Worm (Caenorhabditis elegans) whole organism, L2 larva: Measurements from ENCODE around the gene F44G4.3.

Experiments used
- C34F6.9 ChIP-seq: fragments of 150-350 bp; optimal IDR thresholded peaks from 2 replicates; lab custom pipeline; 2014; ENCODE audit warnings: missing biosample characterization, missing genetic modification characterization
- F13H6.1 ChIP-seq: sonication (generic microtip); optimal IDR thresholded peaks from 2 replicates; lab custom pipeline; 2016; ENCODE audit warnings: missing genetic modification characterization, missing compliant biosample characterization
- R02D3.7 ChIP-seq: fragments of 150-350 bp; optimal IDR thresholded peaks from 2 replicates; lab custom pipeline; 2014; ENCODE audit warnings: missing biosample characterization, missing genetic modification characterization
- ZK546.5 ChIP-seq: sonication (generic microtip); optimal IDR thresholded peaks from 2 replicates; lab custom pipeline; 2017; ENCODE audit warnings: missing biosample characterization, missing genetic modification characterization
- alr-1 ChIP-seq: fragments of 150-350 bp; optimal IDR thresholded peaks from 2 replicates; lab custom pipeline; 2014; ENCODE audit warnings: missing biosample characterization, missing genetic modification characterization
- ama-1 ChIP-seq: fragments of 150-350 bp; optimal IDR thresholded peaks from 2 replicates; lab custom pipeline; 2018; ENCODE audit warnings: inconsistent platforms
- ceh-16 ChIP-seq: fragments of 150-350 bp; optimal IDR thresholded peaks from 2 replicates; lab custom pipeline; 2014; ENCODE audit warnings: missing biosample characterization, missing genetic modification characterization
- crh-2 ChIP-seq: sonication (generic microtip); optimal IDR thresholded peaks from 2 replicates; lab custom pipeline; 2017; ENCODE audit warnings: missing biosample characterization, missing genetic modification characterization
- dmd-4 ChIP-seq: sonication (generic microtip); optimal IDR thresholded peaks from 2 replicates; lab custom pipeline; 2017; ENCODE audit warnings: missing biosample characterization, missing genetic modification characterization
- egl-27 ChIP-seq: sonication (generic microtip); optimal IDR thresholded peaks from 3 replicates; lab custom pipeline; 2017; ENCODE audit warnings: missing biosample characterization, missing genetic modification reagents, missing genetic modification characterization
- elt-1 ChIP-seq: fragments of 150-350 bp; optimal IDR thresholded peaks from 2 replicates; lab custom pipeline; 2014; ENCODE audit warnings: missing biosample characterization, missing genetic modification characterization
- elt-3 ChIP-seq: sonication (generic microtip); optimal IDR thresholded peaks from 2 replicates; lab custom pipeline; 2017; ENCODE audit warnings: missing biosample characterization, missing genetic modification characterization
- fos-1 ChIP-seq: fragments of 150-350 bp; optimal IDR thresholded peaks from 2 replicates; lab custom pipeline; 2014; ENCODE audit warnings: missing biosample characterization, missing genetic modification characterization
- lin-13 ChIP-seq: fragments of 150-350 bp; optimal IDR thresholded peaks from 2 replicates; lab custom pipeline; 2014; ENCODE audit warnings: missing biosample characterization, missing genetic modification reagents, missing genetic modification characterization
- lin-39 ChIP-seq: fragments of 150-350 bp; optimal IDR thresholded peaks from 2 replicates; lab custom pipeline; 2014; ENCODE audit warnings: missing biosample characterization, missing genetic modification reagents, missing genetic modification characterization
- lsy-2 ChIP-seq, 2 experiments: fragments of 150-350 bp in 1 of 2; sonication (generic microtip) in 1 of 2; optimal IDR thresholded peaks; 2 replicates each; lab custom pipeline; 2014 to 2017; ENCODE audit warnings: missing biosample characterization in 2 of 2, missing genetic modification characterization in 2 of 2
- mdl-1 ChIP-seq, 2 experiments: fragments of 150-350 bp in 1 of 2; sonication (generic microtip) in 1 of 2; optimal IDR thresholded peaks; 2 replicates each; lab custom pipeline; 2017; ENCODE audit warnings: missing biosample characterization in 2 of 2, missing genetic modification characterization in 2 of 2
- nhr-11 ChIP-seq: fragments of 150-350 bp; optimal IDR thresholded peaks from 2 replicates; lab custom pipeline; 2014; ENCODE audit warnings: missing biosample characterization, missing genetic modification characterization
- nhr-12 ChIP-seq: fragments of 150-350 bp; optimal IDR thresholded peaks from 2 replicates; lab custom pipeline; 2014; ENCODE audit warnings: missing biosample characterization, missing genetic modification characterization
- nhr-129 ChIP-seq: fragments of 150-350 bp; optimal IDR thresholded peaks from 2 replicates; lab custom pipeline; 2014; ENCODE audit warnings: missing biosample characterization, missing genetic modification characterization
- nhr-21 ChIP-seq: fragments of 150-350 bp; optimal IDR thresholded peaks from 2 replicates; lab custom pipeline; 2014; ENCODE audit warnings: missing biosample characterization, missing genetic modification characterization
- nhr-237 ChIP-seq: fragments of 150-350 bp; optimal IDR thresholded peaks from 2 replicates; lab custom pipeline; 2014; ENCODE audit warnings: missing biosample characterization, missing genetic modification characterization
- nhr-25 ChIP-seq: fragments of 150-350 bp; sonication (generic microtip); optimal IDR thresholded peaks from 3 replicates; lab custom pipeline; 2014; ENCODE audit warnings: missing biosample characterization, missing genetic modification characterization
- nhr-77 ChIP-seq: fragments of 150-350 bp; optimal IDR thresholded peaks from 2 replicates; lab custom pipeline; 2014; ENCODE audit warnings: missing biosample characterization, missing genetic modification characterization
- peb-1 ChIP-seq: fragments of 150-350 bp; optimal IDR thresholded peaks from 2 replicates; lab custom pipeline; 2014; ENCODE audit warnings: missing biosample characterization, missing genetic modification characterization
- sma-3 ChIP-seq: sonication (generic microtip); optimal IDR thresholded peaks from 2 replicates; lab custom pipeline; 2016; ENCODE audit warnings: missing genetic modification reagents, missing genetic modification characterization, missing compliant biosample characterization
- sma-9 ChIP-seq, 2 experiments: fragments of 150-350 bp in 1 of 2; sonication (generic microtip) in 1 of 2; optimal IDR thresholded peaks; 2 replicates each; lab custom pipeline; 2014 to 2016; ENCODE audit warnings: missing genetic modification characterization in 2 of 2, mild to moderate bottlenecking in 1 of 2, missing biosample characterization in 1 of 2, missing compliant biosample characterization in 1 of 2, missing genetic modification reagents in 1 of 2, moderate library complexity in 1 of 2
- snpc-4 ChIP-seq: fragments of 150-350 bp; optimal IDR thresholded peaks from 2 replicates; lab custom pipeline; 2014; ENCODE audit warnings: missing biosample characterization, missing genetic modification characterization
- unc-55 ChIP-seq: fragments of 150-350 bp; sonication (generic microtip); optimal IDR thresholded peaks from 3 replicates; lab custom pipeline; 2014; ENCODE audit warnings: missing biosample characterization, missing genetic modification reagents, missing genetic modification characterization
- zag-1 ChIP-seq: fragments of 150-350 bp; optimal IDR thresholded peaks from 2 replicates; lab custom pipeline; 2014; ENCODE audit warnings: missing biosample characterization, missing genetic modification characterization
- ztf-1 ChIP-seq: fragments of 200-800 bp; sonication (Bioruptor generic); conservative IDR thresholded peaks from 2 replicates; pipeline ENCODE4 v1.3.6; 2022; ENCODE audit warnings: missing genetic modification characterization, missing compliant biosample characterization
- ztf-4 ChIP-seq: fragments of 150-350 bp; optimal IDR thresholded peaks from 2 replicates; lab custom pipeline; 2014; ENCODE audit warnings: missing biosample characterization, missing genetic modification characterization

The F44G4.3 gene

ce11 chrII:8994336-8994735 is 3.1 kb downstream of the F44G4.3 start, which contains the start of gene F44G4.1:
Gene F44G4.1 (plus strand): TSS chrII:8994636.
- TF ChIP-seq unc-55 (GFP tag; lab: Kevin White, UChicago) = no peak
- TF ChIP-seq snpc-4 (tag; lab: Kevin White, UChicago) = no peak
- no peak for TF ChIP-seq nhr-21 (tag; lab: Kevin White, UChicago)

DNA sequence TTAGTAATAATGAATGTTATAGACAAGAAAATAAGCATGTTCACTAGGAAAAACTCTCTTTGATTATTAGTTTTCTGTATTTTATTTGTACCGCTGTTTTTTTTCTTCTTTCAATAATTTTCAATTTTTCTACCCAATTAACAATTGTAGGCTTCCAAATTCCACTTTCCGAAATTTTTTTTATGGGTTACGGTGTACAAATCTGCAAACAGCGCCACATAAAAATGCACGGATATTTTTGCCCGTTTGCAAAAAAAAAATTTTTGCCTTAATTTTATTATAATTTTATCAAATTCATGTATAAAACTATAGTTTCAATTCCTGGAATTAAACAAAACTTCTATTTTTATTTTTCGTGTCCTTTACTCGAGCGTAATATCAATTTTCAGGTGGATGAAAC is 4.7 kb downstream of the F44G4.3 start, which contains the start of gene ooc-5:
Gene ooc-5, plus strand, starts transcription at position 381 of the 400 bp plus-strand sequence.
- peak; percentile 33 to 96 for TF ChIP-seq lsy-2 (tag; optimal IDR thresholded peaks at IDR 0.05; lab: Kevin White, UChicago)
- peak; percentile 52 for TF ChIP-seq unc-55 (GFP tag; lab: Kevin White, UChicago)
- TF ChIP-seq sma-9 (GFP tag; optimal IDR thresholded peaks at IDR 0.05; lab: Kevin White, UChicago) = no peak
- TF ChIP-seq sma-9 (tag; optimal IDR thresholded peaks at IDR 0.05; lab: Kevin White, UChicago) = no peak
- TF ChIP-seq C34F6.9 (tag; lab: Kevin White, UChicago) = peak; percentile 18

DNA sequence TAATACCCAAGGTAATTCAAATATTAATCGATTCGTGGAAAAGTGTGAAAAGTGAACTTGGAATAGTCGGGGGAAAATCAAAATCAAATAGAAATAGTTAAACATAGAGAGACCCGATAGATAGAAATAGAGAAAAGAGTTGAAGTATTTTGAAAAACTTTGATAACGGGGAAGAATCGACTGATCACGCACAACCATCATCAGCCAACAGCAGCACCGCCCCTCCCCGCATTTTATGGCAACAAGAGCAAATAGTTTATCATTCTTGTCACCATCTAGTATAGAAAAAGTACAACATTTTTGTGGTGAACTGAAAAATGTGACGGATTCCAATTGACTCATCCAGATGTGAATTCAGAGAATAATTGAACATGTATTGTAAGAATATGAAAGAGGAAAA is 5.9 kb downstream of the F44G4.3 start:
- TF ChIP-seq lin-39 (tag; lab: Kevin White, UChicago) (no peak), ztf-4 (tag; lab: Kevin White, UChicago) (no peak), fos-1 (peak; percentile 91), ama-1 (lab: Kevin White, UChicago) (no peak), elt-3 (tag; lab: Kevin White, UChicago) (no peak), peb-1 (tag; lab: Kevin White, UChicago) (no peak), nhr-237 (tag; lab: Kevin White, UChicago) (no peak), ZK546.5 (tag; lab: Kevin White, UChicago) (no peak), lsy-2 (tag; optimal IDR thresholded peaks at IDR 0.05; lab: Kevin White, UChicago) (no peak)
- TF ChIP-seq, all 48 proteins: peak for 1

DNA sequence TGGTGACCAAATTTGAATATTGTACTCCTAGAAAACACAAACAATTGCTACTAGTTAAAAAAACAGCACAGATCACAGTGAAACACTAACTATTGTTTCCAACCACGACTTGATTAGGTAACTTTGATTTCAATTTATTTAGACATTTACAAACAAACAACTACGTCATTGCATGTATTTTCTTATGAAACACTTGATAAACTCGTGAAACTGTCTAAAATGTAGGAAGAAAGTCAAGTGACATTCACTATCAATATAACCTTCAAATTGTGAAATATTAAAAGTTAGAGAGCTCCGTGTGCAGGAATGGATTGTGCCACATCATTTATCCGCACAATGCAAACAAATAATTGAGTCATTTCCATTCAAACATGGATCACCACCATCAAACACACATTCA is 7.2 kb downstream of the F44G4.3 start:
- no peak for TF ChIP-seq dmd-4 (tag; lab: Kevin White, UChicago)
- no peak for TF ChIP-seq ceh-16
- TF ChIP-seq R02D3.7 = no peak
- TF ChIP-seq nhr-77 = no peak
- no peak for TF ChIP-seq nhr-11
- no peak for TF ChIP-seq F13H6.1 (tag; lab: Kevin White, UChicago)
- TF ChIP-seq nhr-25 (tag; lab: Kevin White, UChicago) = no peak
- no peak for TF ChIP-seq ztf-1 (GFP tag; lab: Robert Waterston, UW)
- TF ChIP-seq sma-3 (GFP tag; lab: Kevin White, UChicago) = no peak
- no peak for TF ChIP-seq egl-27
- TF ChIP-seq peb-1 (tag; lab: Kevin White, UChicago) = no peak

- no peak for TF ChIP-seq alr-1 (tag; lab: Kevin White, UChicago)
- no peak for TF ChIP-seq nhr-237 (tag; lab: Kevin White, UChicago)
- no peak for TF ChIP-seq mdl-1 (tag; optimal IDR thresholded peaks at IDR 0.05; lab: Kevin White, UChicago)
- no peak for TF ChIP-seq nhr-12
- no peak for TF ChIP-seq nhr-129 (tag; lab: Kevin White, UChicago)
- no peak for TF ChIP-seq crh-2 (tag; lab: Kevin White, UChicago)
- TF ChIP-seq fos-1 = no peak
Measured at ce11 chrII:8989444-8989843, 8.0 kb downstream of the F44G4.3 start, which contains the start of gene C18E9.9. Gene C18E9.9 (minus strand): TSS chrII:8989544.

DNA sequence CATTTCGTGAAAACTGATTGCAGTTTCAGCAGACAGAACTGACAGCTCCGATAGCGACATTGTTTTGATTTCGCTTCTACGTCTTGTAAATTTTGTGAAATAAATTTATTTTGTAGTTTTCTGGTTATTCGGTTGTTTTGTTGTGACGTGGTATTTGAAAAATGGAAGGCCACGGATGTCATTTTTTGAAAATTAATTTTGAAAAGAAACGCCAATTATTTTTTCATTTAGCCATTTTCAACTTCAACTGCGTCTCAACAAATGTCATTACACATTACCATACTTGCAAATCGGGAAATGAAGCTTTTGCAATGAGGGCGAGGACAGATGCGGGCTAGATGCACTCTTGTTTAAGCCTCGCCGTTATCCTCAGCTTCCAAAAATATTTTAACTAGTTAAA is 9.5 kb downstream of the F44G4.3 start, which contains the start of gene C18E9.8:
Gene C18E9.8, minus strand, starts transcription at position 101 of the 400 bp plus-strand sequence.
- no peak for TF ChIP-seq C34F6.9 (tag; lab: Kevin White, UChicago)
- TF ChIP-seq nhr-21 (tag; lab: Kevin White, UChicago) = no peak
- TF ChIP-seq nhr-129 (tag; lab: Kevin White, UChicago) = peak; percentile 7
- TF ChIP-seq lin-13 (GFP tag; lab: Kevin White, UChicago) = no peak
- TF ChIP-seq R02D3.7 = no peak

- TF ChIP-seq mdl-1 (tag; optimal IDR thresholded peaks at IDR 0.05; lab: Kevin White, UChicago) = no peak
- no peak for TF ChIP-seq elt-1 (tag; lab: Kevin White, UChicago)
- TF ChIP-seq elt-3 (tag; lab: Kevin White, UChicago) = no peak
- TF ChIP-seq nhr-21 (tag; lab: Kevin White, UChicago) = no peak
- TF ChIP-seq lin-13 (GFP tag; lab: Kevin White, UChicago) = no peak
- no peak for TF ChIP-seq zag-1 (tag; lab: Kevin White, UChicago)
- TF ChIP-seq, all 48 proteins: peak for 0
Measured at ce11 chrII:8982683-8983082, 14.8 kb downstream of the F44G4.3 start, which contains the start of gene C18E9.7. Gene C18E9.7 (minus strand): TSS chrII:8982783.
